Fruit fly (Drosophila melanogaster) whole organism, wandering third instar larva: ENCODE measurements around the gene CG13097.

ENCODE experiments used
- CG32264 ChIP-seq: fragments of 200-800 bp; sonication (Bioruptor generic); optimal IDR thresholded peaks from 2 replicates; lab custom pipeline; 2016; ENCODE audit warnings: missing biosample characterization, missing genetic modification characterization
- CrebA ChIP-seq: fragments of 200-800 bp; sonication (Bioruptor generic); optimal IDR thresholded peaks from 2 replicates; lab custom pipeline; 2016; ENCODE audit warnings: missing biosample characterization, mild to moderate bottlenecking, missing genetic modification characterization, borderline replicate concordance
- Dif ChIP-seq: fragments of 200-275, 200-300 bp; sonication (Bioruptor generic); optimal IDR thresholded peaks from 2 replicates; lab custom pipeline; 2018; ENCODE audit warnings: missing biosample characterization, missing genetic modification characterization; ENCODE audit not compliant: partially characterized antibody
- HLH106 ChIP-seq: fragments of 200-800 bp; optimal IDR thresholded peaks from 3 replicates; lab custom pipeline; 2019; ENCODE audit warnings: missing biosample characterization, mild to moderate bottlenecking, missing genetic modification characterization, moderate library complexity
- Hnf4 ChIP-seq: fragments of 200-800 bp; sonication (Bioruptor generic); optimal IDR thresholded peaks from 2 replicates; lab custom pipeline; 2016; ENCODE audit warnings: missing biosample characterization, mild to moderate bottlenecking, missing genetic modification characterization
- Hr78 ChIP-seq: fragments of >200 bp; optimal IDR thresholded peaks from 2 replicates; lab custom pipeline; 2017; ENCODE audit warnings: missing biosample characterization, missing genetic modification characterization
- Hr83 ChIP-seq: fragments of 200-300 bp; sonication (Bioruptor generic); optimal IDR thresholded peaks from 2 replicates; lab custom pipeline; 2016; ENCODE audit warnings: missing biosample characterization, mild to moderate bottlenecking, missing genetic modification characterization, moderate library complexity; ENCODE audit not compliant: poor library complexity, severe bottlenecking
- Jra ChIP-seq: sonication (Bioruptor generic); optimal IDR thresholded peaks from 2 replicates; lab custom pipeline; 2016; ENCODE audit warnings: missing biosample characterization, missing genetic modification characterization
- Mio ChIP-seq: sonication (Bioruptor generic); optimal IDR thresholded peaks from 2 replicates; lab custom pipeline; 2016; ENCODE audit warnings: missing biosample characterization, missing genetic modification characterization
- Myc ChIP-seq: fragments of >200 bp; optimal IDR thresholded peaks from 2 replicates; lab custom pipeline; 2017
- N ChIP-seq: fragments of >200 bp; optimal IDR thresholded peaks from 2 replicates; lab custom pipeline; 2018; ENCODE audit warnings: missing biosample characterization, missing external identifiers, missing genetic modification characterization
- OdsH ChIP-seq: fragments of 200-800 bp; sonication (Bioruptor generic); optimal IDR thresholded peaks from 2 replicates; lab custom pipeline; 2016; ENCODE audit warnings: missing biosample characterization, mild to moderate bottlenecking, missing genetic modification characterization
- Sp1 ChIP-seq: fragments of 200-800 bp; sonication (Bioruptor generic); optimal IDR thresholded peaks from 3 replicates; lab custom pipeline; 2019; ENCODE audit warnings: missing biosample characterization, mild to moderate bottlenecking, missing genetic modification characterization, moderate library complexity
- br ChIP-seq: fragments of 200-800 bp; sonication (Bioruptor generic); optimal IDR thresholded peaks from 2 replicates; lab custom pipeline; 2016; ENCODE audit warnings: missing biosample characterization, missing genetic modification characterization
- brk ChIP-seq: fragments of 200-800 bp; sonication (Bioruptor generic); optimal IDR thresholded peaks from 2 replicates; lab custom pipeline; 2016; ENCODE audit warnings: missing biosample characterization, mild to moderate bottlenecking, missing genetic modification characterization
- dl ChIP-seq, 2 experiments: fragments of 175-275, 200-275 bp in 1 of 2; fragments of 200-275 bp in 1 of 2; sonication (Bioruptor generic); optimal IDR thresholded peaks; lab custom pipeline; 2018; ENCODE audit warnings: mild to moderate bottlenecking in 2 of 2, missing biosample characterization in 2 of 2, missing genetic modification characterization in 2 of 2, moderate library complexity in 2 of 2; ENCODE audit not compliant: partially characterized antibody in 2 of 2, insufficient read depth in 1 of 2
- dmrt93B ChIP-seq: fragments of 200-800 bp; sonication (Bioruptor generic); optimal IDR thresholded peaks from 2 replicates; lab custom pipeline; 2018; ENCODE audit warnings: missing biosample characterization, mild to moderate bottlenecking, missing genetic modification characterization
- dsf ChIP-seq: sonication (Bioruptor generic); optimal IDR thresholded peaks from 2 replicates; lab custom pipeline; 2016; ENCODE audit warnings: missing biosample characterization, missing genetic modification characterization, borderline replicate concordance
- ey ChIP-seq: fragments of 200-800 bp; sonication (Bioruptor generic); optimal IDR thresholded peaks from 2 replicates; lab custom pipeline; 2016; ENCODE audit warnings: missing biosample characterization, missing genetic modification characterization
- foxo ChIP-seq, 2 experiments: fragments of 200-800 bp; sonication (Bioruptor generic); optimal IDR thresholded peaks; 2 replicates in 1 of 2; 3 replicates in 1 of 2; lab custom pipeline; 2016 to 2017; ENCODE audit warnings: missing biosample characterization in 2 of 2, missing genetic modification characterization in 2 of 2
- fru ChIP-seq: fragments of 200-800 bp; sonication (Bioruptor generic); optimal IDR thresholded peaks from 3 replicates; lab custom pipeline; 2016; ENCODE audit warnings: missing biosample characterization, mild to moderate bottlenecking, missing genetic modification characterization
- h ChIP-seq: fragments of 200-800 bp; sonication (Bioruptor generic); optimal IDR thresholded peaks from 3 replicates; lab custom pipeline; 2016; ENCODE audit warnings: missing biosample characterization, mild to moderate bottlenecking, missing genetic modification characterization
- jim ChIP-seq: fragments of 175-275, 200-325 bp; sonication (Bioruptor generic); optimal IDR thresholded peaks from 2 replicates; lab custom pipeline; 2016; ENCODE audit warnings: missing biosample characterization, mild to moderate bottlenecking, missing genetic modification characterization
- lola ChIP-seq: fragments of >200 bp; optimal IDR thresholded peaks from 2 replicates; lab custom pipeline; 2017; ENCODE audit warnings: missing biosample characterization, missing genetic modification characterization
- psq ChIP-seq: fragments of 200-800 bp; sonication (Bioruptor generic); optimal IDR thresholded peaks from 3 replicates; lab custom pipeline; 2017; ENCODE audit warnings: missing biosample characterization, mild to moderate bottlenecking, missing genetic modification characterization, moderate library complexity
- rgr ChIP-seq: fragments of 200-800 bp; sonication (Bioruptor generic); optimal IDR thresholded peaks from 3 replicates; lab custom pipeline; 2016; ENCODE audit warnings: missing biosample characterization, mild to moderate bottlenecking, missing genetic modification characterization
- sage ChIP-seq: fragments of 200-800 bp; sonication (Bioruptor generic); optimal IDR thresholded peaks from 2 replicates; lab custom pipeline; 2016; ENCODE audit warnings: missing biosample characterization, mild to moderate bottlenecking, missing genetic modification characterization
- sv ChIP-seq: fragments of 200-800 bp; sonication (Bioruptor generic); optimal IDR thresholded peaks from 3 replicates; lab custom pipeline; 2016; ENCODE audit warnings: missing biosample characterization, missing genetic modification characterization
- tai ChIP-seq: sonication (Bioruptor generic); optimal IDR thresholded peaks from 2 replicates; lab custom pipeline; 2016; ENCODE audit warnings: missing biosample characterization, missing genetic modification characterization

CG13097 gene

DNA sequence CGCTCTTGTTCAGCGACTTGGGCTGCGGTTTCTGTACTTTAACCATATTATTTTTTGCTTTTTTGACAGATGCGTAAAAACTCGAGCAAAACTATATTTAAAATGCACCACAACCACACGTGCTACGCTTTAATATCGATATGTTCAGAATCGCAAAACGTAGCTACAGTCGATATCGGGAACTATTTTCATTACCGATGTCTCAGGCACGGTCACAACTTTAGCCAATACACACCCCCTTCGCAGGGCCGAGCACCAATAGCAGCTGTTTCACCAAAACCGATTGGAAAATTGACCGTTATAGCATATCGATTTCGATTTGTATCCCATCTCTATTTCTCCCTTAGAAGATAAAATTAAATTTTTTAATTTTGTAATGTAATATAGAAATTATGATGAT, 2.9 kb downstream of the CG13097 start, which contains the start of gene CG13096:
TSS of gene CG13096 (minus strand) at position 144 of the 400 bp plus-strand sequence.
- TF ChIP-seq sv (GFP tag; lab: Kevin White, UChicago) (peak; percentile 7), Hr83 (GFP tag; lab: Kevin White, UChicago) (no peak), tai (no peak), Myc (lab: Kevin White, UChicago) (peak; percentile 74), brk (GFP tag; lab: Kevin White, UChicago) (no peak)

- TF ChIP-seq OdsH (no peak), jim (no peak), HLH106 (tag; lab: Kevin White, UChicago) (no peak), tai (no peak), Hnf4 (GFP tag; lab: Kevin White, UChicago) (no peak)
These were observed 7.9 kb downstream of the CG13097 start, which contains the start of gene Dh31 for dm6 chr2L:8506729-8507128. Gene Dh31 (minus strand): TSS chr2L:8506845.

DNA sequence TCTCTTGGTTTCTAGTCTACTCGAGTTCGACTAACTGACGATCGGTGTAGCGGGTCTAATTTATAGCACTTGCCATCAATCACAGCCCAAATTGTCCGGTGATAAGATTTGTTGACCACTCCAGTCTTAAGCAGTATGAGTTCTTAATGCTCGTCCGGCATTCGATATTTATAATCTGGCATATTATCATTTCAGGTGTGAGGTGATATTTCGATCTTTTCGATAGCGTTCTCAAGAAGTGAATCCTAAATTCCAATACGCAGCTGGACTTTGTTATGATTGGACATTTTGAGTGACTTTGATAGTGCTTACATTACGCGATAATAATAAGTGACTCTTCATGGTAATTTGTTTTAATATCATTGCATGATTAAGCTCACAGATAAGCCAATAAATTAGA, 18.4 kb downstream of the CG13097 start, which contains the start of gene Bace:
TSS of gene Bace (minus strand) at position 39 of the 400 bp plus-strand sequence.
- TF ChIP-seq Sp1 (no peak), foxo (GFP tag; optimal IDR thresholded peaks at IDR 0.05; lab: Kevin White, UChicago) (no peak), brk (GFP tag; lab: Kevin White, UChicago) (no peak), Hr83 (GFP tag; lab: Kevin White, UChicago) (no peak), ey (GFP tag; lab: Kevin White, UChicago) (no peak), jim (no peak), dmrt93B (GFP tag; lab: Kevin White, UChicago) (no peak), sage (GFP tag; lab: Kevin White, UChicago) (no peak), Dif (GFP tag; lab: Kevin White, UChicago) (no peak), rgr (GFP tag; lab: Kevin White, UChicago) (no peak), lola (GFP tag; lab: Kevin White, UChicago) (no peak), Hr78 (GFP tag; lab: Kevin White, UChicago) (no peak), tai (no peak), Jra (GFP tag; lab: Kevin White, UChicago) (no peak), psq (GFP tag; lab: Kevin White, UChicago) (no peak), CrebA (GFP tag; lab: Kevin White, UChicago) (no peak), br (GFP tag; lab: Kevin White, UChicago) (no peak), sv (GFP tag; lab: Kevin White, UChicago) (no peak)

- TF ChIP-seq Myc (lab: Kevin White, UChicago) = no peak
- TF ChIP-seq Mio (GFP tag; lab: Kevin White, UChicago) = no peak
These were observed 24.2 kb downstream of the CG13097 start, which contains the start of gene CG43400 for dm6 chr2L:8490439-8490838. Gene CG43400 (plus strand): TSS chr2L:8490739.

- TF ChIP-seq fru (GFP tag; lab: Kevin White, UChicago) = peak; percentile 14
- peak; percentile 39 for TF ChIP-seq N (GFP tag; lab: Kevin White, UChicago)
- peak; percentile 4 for TF ChIP-seq br (GFP tag; lab: Kevin White, UChicago)
- no peak for TF ChIP-seq Sp1
- peak; percentile 22 for TF ChIP-seq Jra (GFP tag; lab: Kevin White, UChicago)
- no peak for TF ChIP-seq Myc (lab: Kevin White, UChicago)
- TF ChIP-seq h = peak; percentile 56
- no peak for TF ChIP-seq dl (GFP tag; optimal IDR thresholded peaks at IDR 0.05; lab: Kevin White, UChicago; ENCODE audit: insufficient read depth in 1 of 2, partially characterized antibody in 2 of 2)
- TF ChIP-seq Dif (GFP tag; lab: Kevin White, UChicago) = peak; percentile 28
- TF ChIP-seq CG32264 = peak; percentile 4
- peak; percentile 74 for TF ChIP-seq Hr83 (GFP tag; lab: Kevin White, UChicago)
- TF ChIP-seq Hnf4 (GFP tag; lab: Kevin White, UChicago) = peak; percentile 67
- peak; percentile 56 for TF ChIP-seq dsf (GFP tag; lab: Kevin White, UChicago)
- TF ChIP-seq, all 38 proteins: peak for 10
These were observed 25.9 kb downstream of the CG13097 start, which contains the start of gene CG13088 for dm6 chr2L:8488735-8489134. Gene CG13088 (plus strand): TSS chr2L:8488981.
